Fruit fly (Drosophila melanogaster) whole organism, embryonic: Measurements from ENCODE around the gene CG43813.

Experiments
- B-H1 ChIP-seq: fragments of 200-800 bp; sonication (Bioruptor generic); IDR thresholded peaks from 3 replicates; pipeline ENCODE4 v1.3.6; 2022; ENCODE audit warnings: missing biosample characterization, missing genetic modification characterization
- B-H2 ChIP-seq: fragments of 200-800 bp; sonication (Bioruptor generic); optimal IDR thresholded peaks from 2 replicates; lab custom pipeline; 2018; ENCODE audit warnings: missing biosample characterization, mild to moderate bottlenecking, missing genetic modification characterization
- BtbVII ChIP-seq: fragments of 200-800 bp; sonication (Bioruptor generic); optimal IDR thresholded peaks from 3 replicates; lab custom pipeline; 2017; ENCODE audit warnings: missing biosample characterization, mild to moderate bottlenecking, missing genetic modification characterization
- CG1024 ChIP-seq: fragments of 200-800 bp; sonication (Bioruptor generic); IDR thresholded peaks from 2 replicates; pipeline ENCODE4 v1.3.6; 2022; ENCODE audit warnings: missing biosample characterization, missing genetic modification characterization
- CG10543 ChIP-seq: fragments of 200-800 bp; sonication (Bioruptor generic); optimal IDR thresholded peaks from 3 replicates; lab custom pipeline; 2017; ENCODE audit warnings: missing biosample characterization, mild to moderate bottlenecking, missing genetic modification characterization, moderate library complexity
- CG11504 ChIP-seq: fragments of 200-800 bp; sonication (Bioruptor generic); optimal IDR thresholded peaks from 3 replicates; lab custom pipeline; 2019; ENCODE audit warnings: missing biosample characterization, mild to moderate bottlenecking, missing genetic modification characterization, moderate library complexity
- CG12219 ChIP-seq: fragments of 200-800 bp; sonication (Bioruptor generic); optimal IDR thresholded peaks from 3 replicates; lab custom pipeline; 2018; ENCODE audit warnings: missing biosample characterization, mild to moderate bottlenecking, missing genetic modification characterization
- CG12659 ChIP-seq: fragments of 200-800 bp; sonication (Bioruptor generic); optimal IDR thresholded peaks from 3 replicates; lab custom pipeline; 2017; ENCODE audit warnings: mild to moderate bottlenecking, missing biosample characterization, missing genetic modification reagents, missing genetic modification characterization
- CG13287 ChIP-seq: fragments of 200-800 bp; sonication (Bioruptor generic); IDR thresholded peaks from 2 replicates; pipeline ENCODE4 v1.3.6; 2022; ENCODE audit warnings: missing biosample characterization, missing genetic modification characterization; ENCODE audit not compliant: partially characterized antibody
- CG13424 ChIP-seq: fragments of 200-800 bp; sonication (Bioruptor generic); optimal IDR thresholded peaks from 2 replicates; lab custom pipeline; 2019; ENCODE audit warnings: missing biosample characterization, mild to moderate bottlenecking, missing genetic modification characterization, moderate library complexity
- CG15696 ChIP-seq: fragments of 200-800 bp; sonication (Bioruptor generic); optimal IDR thresholded peaks from 2 replicates; lab custom pipeline; 2019; ENCODE audit warnings: missing biosample characterization, mild to moderate bottlenecking, missing genetic modification characterization, moderate library complexity
- CG1603 ChIP-seq: fragments of 200-800 bp; sonication (Bioruptor generic); optimal IDR thresholded peaks from 2 replicates; lab custom pipeline; 2019; ENCODE audit warnings: missing biosample characterization, mild to moderate bottlenecking, missing genetic modification characterization, moderate library complexity
- CG1647 ChIP-seq: fragments of 200-800 bp; sonication (Bioruptor generic); optimal IDR thresholded peaks from 3 replicates; lab custom pipeline; 2016; ENCODE audit warnings: missing biosample characterization, missing genetic modification characterization
- CG17359 ChIP-seq: fragments of 200-800 bp; sonication (Bioruptor generic); optimal IDR thresholded peaks from 3 replicates; lab custom pipeline; 2018; ENCODE audit warnings: missing biosample characterization, mild to moderate bottlenecking, missing genetic modification characterization, moderate library complexity
- CG1832 ChIP-seq: fragments of 200-800 bp; sonication (Bioruptor generic); optimal IDR thresholded peaks from 2 replicates; lab custom pipeline; 2017; ENCODE audit warnings: missing biosample characterization, mild to moderate bottlenecking, missing genetic modification characterization, inconsistent platforms
- CG2120 ChIP-seq: fragments of 200-800 bp; sonication (Bioruptor generic); optimal IDR thresholded peaks from 3 replicates; lab custom pipeline; 2016; ENCODE audit warnings: missing biosample characterization, missing genetic modification characterization
- CG2875 ChIP-seq: fragments of 200-800 bp; sonication (Bioruptor generic); optimal IDR thresholded peaks from 2 replicates; lab custom pipeline; 2017; ENCODE audit warnings: missing biosample characterization, mild to moderate bottlenecking, missing genetic modification characterization, missing genetic modification reagents
- CG4360 ChIP-seq: fragments of 200-800 bp; sonication (Bioruptor generic); IDR thresholded peaks from 2 replicates; pipeline ENCODE4 v1.3.6; 2022; ENCODE audit warnings: missing biosample characterization, missing genetic modification characterization
- CG4820 ChIP-seq: fragments of 200-800 bp; sonication (Bioruptor generic); optimal IDR thresholded peaks from 3 replicates; lab custom pipeline; 2016; ENCODE audit warnings: missing biosample characterization, missing genetic modification characterization
- CG6272 ChIP-seq: fragments of 200-800 bp; sonication (Bioruptor generic); IDR thresholded peaks from 2 replicates; pipeline ENCODE4 v1.3.6; 2022; ENCODE audit warnings: missing biosample characterization, missing genetic modification characterization
- CG7786 ChIP-seq: fragments of 200-800 bp; sonication (Bioruptor generic); optimal IDR thresholded peaks from 2 replicates; lab custom pipeline; 2016; ENCODE audit warnings: missing biosample characterization, missing genetic modification characterization
- CG9876 ChIP-seq: fragments of 200-800 bp; sonication (Bioruptor generic); optimal IDR thresholded peaks from 2 replicates; lab custom pipeline; 2016; ENCODE audit warnings: missing biosample characterization, missing genetic modification characterization
- Dfd ChIP-seq, 2 experiments: fragments of >200 bp; optimal IDR thresholded peaks; 2 replicates each; lab custom pipeline; 2017; ENCODE audit warnings: missing biosample characterization in 2 of 2, missing genetic modification characterization in 2 of 2
- ERR ChIP-seq: fragments of 200-800 bp; sonication (Bioruptor generic); optimal IDR thresholded peaks from 2 replicates; lab custom pipeline; 2016; ENCODE audit warnings: missing biosample characterization, missing genetic modification characterization
- Fer3 ChIP-seq: fragments of 200-800 bp; sonication (Bioruptor generic); optimal IDR thresholded peaks from 2 replicates; lab custom pipeline; 2018; ENCODE audit warnings: missing biosample characterization, mild to moderate bottlenecking, missing genetic modification characterization, moderate library complexity
- NC2β ChIP-seq: fragments of 200-800 bp; sonication (Bioruptor generic); optimal IDR thresholded peaks from 2 replicates; lab custom pipeline; 2016; ENCODE audit warnings: missing biosample characterization, missing genetic modification characterization
- Neu2 ChIP-seq: fragments of 200-800 bp; sonication (Bioruptor generic); optimal IDR thresholded peaks from 3 replicates; lab custom pipeline; 2016; ENCODE audit warnings: missing biosample characterization, missing genetic modification characterization, borderline replicate concordance
- Trl ChIP-seq, 3 experiments: fragments of >200 bp in 2 of 3; fragments of 200-800 bp in 1 of 3; sonication (Bioruptor generic) in 1 of 3; optimal IDR thresholded peaks; 2 replicates in 1 of 3; 3 replicates in 2 of 3; lab custom pipeline; 2016 to 2017; ENCODE audit warnings: missing biosample characterization in 1 of 3, missing genetic modification characterization in 1 of 3
- bbx ChIP-seq: fragments of 200-800 bp; sonication (Bioruptor generic); IDR thresholded peaks from 2 replicates; pipeline ENCODE4 v1.3.6; 2022; ENCODE audit warnings: missing biosample characterization, missing genetic modification characterization; ENCODE audit not compliant: partially characterized antibody
- corto ChIP-seq: fragments of 200-800 bp; sonication (Bioruptor generic); optimal IDR thresholded peaks from 2 replicates; lab custom pipeline; 2016; ENCODE audit warnings: missing biosample characterization, mild to moderate bottlenecking, missing genetic modification characterization, moderate library complexity
- cwo ChIP-seq: fragments of 200-800 bp; sonication (Bioruptor generic); optimal IDR thresholded peaks from 3 replicates; lab custom pipeline; 2017; ENCODE audit warnings: missing biosample characterization, missing genetic modification characterization, mild to moderate bottlenecking, moderate library complexity, missing genetic modification reagents
- ems ChIP-seq: fragments of 200-800 bp; sonication (Bioruptor generic); optimal IDR thresholded peaks from 3 replicates; lab custom pipeline; 2016; ENCODE audit warnings: missing biosample characterization, missing genetic modification characterization
- fru ChIP-seq: fragments of >200 bp; optimal IDR thresholded peaks from 2 replicates; lab custom pipeline; 2017
- fu2 ChIP-seq: fragments of 200-800 bp; sonication (Bioruptor generic); optimal IDR thresholded peaks from 2 replicates; lab custom pipeline; 2016; ENCODE audit warnings: missing biosample characterization, missing genetic modification characterization
- grau ChIP-seq: fragments of 200-800 bp; optimal IDR thresholded peaks from 3 replicates; lab custom pipeline; 2019; ENCODE audit warnings: missing biosample characterization, mild to moderate bottlenecking, missing genetic modification characterization, moderate library complexity
- grn ChIP-seq: fragments of 200-800 bp; sonication (Bioruptor generic); optimal IDR thresholded peaks from 3 replicates; lab custom pipeline; 2017; ENCODE audit warnings: missing biosample characterization, missing genetic modification characterization
- gsb ChIP-seq: fragments of 200-800 bp; sonication (Bioruptor generic); IDR thresholded peaks from 2 replicates; pipeline ENCODE4 v1.3.6; 2022; ENCODE audit warnings: missing biosample characterization, missing genetic modification characterization
- kni ChIP-seq: fragments of 200-800 bp; sonication (Bioruptor generic); optimal IDR thresholded peaks from 3 replicates; lab custom pipeline; 2017; ENCODE audit warnings: mild to moderate bottlenecking, missing biosample characterization, missing genetic modification reagents, missing genetic modification characterization
- knrl ChIP-seq: fragments of 200-800 bp; sonication (Bioruptor generic); IDR thresholded peaks from 3 replicates; pipeline ENCODE4 v1.3.6; 2022; ENCODE audit warnings: missing biosample characterization, missing genetic modification characterization; ENCODE audit not compliant: partially characterized antibody
- lilli ChIP-seq: fragments of 200-800 bp; sonication (Bioruptor generic); optimal IDR thresholded peaks from 3 replicates; lab custom pipeline; 2016; ENCODE audit warnings: missing biosample characterization, missing genetic modification characterization
- lola ChIP-seq, 3 experiments: fragments of >200 bp in 2 of 3; fragments of 200-800 bp in 1 of 3; sonication (Bioruptor generic) in 1 of 3; optimal IDR thresholded peaks; 2 replicates each; lab custom pipeline; 2017 to 2019; ENCODE audit warnings: missing biosample characterization in 3 of 3, missing genetic modification characterization in 3 of 3, mild to moderate bottlenecking in 1 of 3, moderate library complexity in 1 of 3
- lov ChIP-seq, 2 experiments: fragments of 200-800 bp in 1 of 2; fragments of >200 bp in 1 of 2; sonication (Bioruptor generic) in 1 of 2; IDR thresholded peaks in 1 of 2; optimal IDR thresholded peaks in 1 of 2; 2 replicates in 1 of 2; 3 replicates in 1 of 2; pipeline versions ENCODE4 v1.3.6 to Lab custom; 2017 to 2022; ENCODE audit warnings: missing biosample characterization in 1 of 2, missing genetic modification characterization in 1 of 2
- nerfin-2 ChIP-seq: fragments of 200-800 bp; sonication (Bioruptor generic); IDR thresholded peaks from 2 replicates; pipeline ENCODE4 v1.3.6; 2022; ENCODE audit warnings: missing biosample characterization, missing genetic modification characterization; ENCODE audit not compliant: partially characterized antibody
- pho ChIP-seq: fragments of 200-800 bp; sonication (Bioruptor generic); optimal IDR thresholded peaks from 2 replicates; lab custom pipeline; 2016; ENCODE audit warnings: missing biosample characterization, missing genetic modification characterization
- pita ChIP-seq: fragments of 200-800 bp; sonication (Bioruptor generic); optimal IDR thresholded peaks from 2 replicates; lab custom pipeline; 2017; ENCODE audit warnings: missing biosample characterization, mild to moderate bottlenecking, missing genetic modification characterization
- sug ChIP-seq: fragments of 200-800 bp; optimal IDR thresholded peaks from 2 replicates; lab custom pipeline; 2019; ENCODE audit warnings: missing biosample characterization, mild to moderate bottlenecking, missing genetic modification characterization, moderate library complexity
- tll ChIP-seq, 2 experiments: fragments of 200-800 bp in 1 of 2; fragments of >200 bp in 1 of 2; sonication (Bioruptor generic) in 1 of 2; optimal IDR thresholded peaks; 2 replicates each; lab custom pipeline; 2017 to 2019; ENCODE audit warnings: missing biosample characterization in 2 of 2, missing genetic modification characterization in 2 of 2, mild to moderate bottlenecking in 1 of 2, moderate library complexity in 1 of 2
- toy ChIP-seq: fragments of 200-800 bp; sonication (Bioruptor generic); IDR thresholded peaks from 2 replicates; pipeline ENCODE4 v1.3.6; 2022; ENCODE audit warnings: missing biosample characterization, missing genetic modification characterization
- trh ChIP-seq: fragments of 200-800 bp; sonication (Bioruptor generic); optimal IDR thresholded peaks from 2 replicates; lab custom pipeline; 2016; ENCODE audit warnings: missing biosample characterization, missing genetic modification characterization

Gene CG43813

dm6 chr2L:12350880-12351279 is 6.8 kb upstream of the CG43813 start (continued):
- TF ChIP-seq CG11504 (peak; percentile 67), sug (tag; lab: Kevin White, UChicago) (no peak), tll (GFP tag; optimal IDR thresholded peaks at IDR 0.05; lab: Kevin White, UChicago) (no peak), ERR (GFP tag; lab: Kevin White, UChicago) (no peak), trh (no peak), gsb (GFP tag; lab: Robert Waterston, UW) (no peak), pita (GFP tag; lab: Kevin White, UChicago) (no peak), fru (no peak), nerfin-2 (no peak), CG12219 (GFP tag; lab: Kevin White, UChicago) (peak; percentile 26), lilli (GFP tag; lab: Kevin White, UChicago) (peak; percentile 2), cwo (no peak), CG9876 (GFP tag; lab: Kevin White, UChicago) (peak; percentile 25), CG6272 (GFP tag; lab: Robert Waterston, UW) (no peak), CG10543 (GFP tag; lab: Kevin White, UChicago) (no peak), B-H1 (GFP tag; lab: Robert Waterston, UW) (no peak), grau (tag; lab: Kevin White, UChicago) (peak; percentile 43), Dfd (GFP tag; optimal IDR thresholded peaks at IDR 0.05; lab: Kevin White, UChicago) (no peak), CG1647 (no peak), fu2 (GFP tag; lab: Kevin White, UChicago) (no peak), lov (optimal IDR thresholded peaks at IDR 0.05; lab: Kevin White, UChicago) (no peak), lov (GFP tag; IDR thresholded peaks at IDR 0.05; lab: Robert Waterston, UW) (0 out of 3 replicates have a peak, but pooled peaks have one; percentile 48), knrl (GFP tag; lab: Robert Waterston, UW) (no peak), CG4820 (peak; percentile 43), toy (no peak), lola (GFP tag; optimal IDR thresholded peaks at IDR 0.05; lab: Kevin White, UChicago) (peak in 1 of 3 experiments; percentile 48), CG1832 (no peak), Neu2 (GFP tag; lab: Kevin White, UChicago) (peak; percentile 57), CG2875 (GFP tag; lab: Kevin White, UChicago) (no peak), CG7786 (GFP tag; lab: Kevin White, UChicago) (peak; percentile 56), CG15696 (tag; lab: Kevin White, UChicago) (peak; percentile 70), ems (GFP tag; lab: Kevin White, UChicago) (no peak), pho (GFP tag; lab: Kevin White, UChicago) (no peak), CG1024 (GFP tag; lab: Robert Waterston, UW) (0 out of 2 replicates have a peak, but pooled peaks have one; percentile 14), CG4360 (GFP tag; lab: Robert Waterston, UW) (no peak), CG13424 (tag; lab: Kevin White, UChicago) (peak; percentile 56), grn (GFP tag; lab: Kevin White, UChicago) (no peak), BtbVII (no peak), CG1603 (peak; percentile 84), Fer3 (no peak), CG12659 (no peak), kni (GFP tag; lab: Kevin White, UChicago) (no peak), CG2120 (GFP tag; lab: Kevin White, UChicago) (no peak), CG13287 (GFP tag; lab: Robert Waterston, UW) (no peak), CG17359 (tag; lab: Kevin White, UChicago) (peak; percentile 32), bbx (GFP tag; lab: Robert Waterston, UW) (no peak), corto (GFP tag; lab: Kevin White, UChicago) (no peak), Trl (optimal IDR thresholded peaks at IDR 0.05; lab: Kevin White, UChicago) (no peak), Trl (GFP tag; optimal IDR thresholded peaks at IDR 0.05; lab: Kevin White, UChicago) (peak; percentile 56), NC2β (GFP tag; lab: Kevin White, UChicago) (peak; percentile 67), B-H2 (no peak)
